Fruit fly (Drosophila melanogaster): ENCODE data around the gene Idgf2.

Idgf2 gene

DNA sequence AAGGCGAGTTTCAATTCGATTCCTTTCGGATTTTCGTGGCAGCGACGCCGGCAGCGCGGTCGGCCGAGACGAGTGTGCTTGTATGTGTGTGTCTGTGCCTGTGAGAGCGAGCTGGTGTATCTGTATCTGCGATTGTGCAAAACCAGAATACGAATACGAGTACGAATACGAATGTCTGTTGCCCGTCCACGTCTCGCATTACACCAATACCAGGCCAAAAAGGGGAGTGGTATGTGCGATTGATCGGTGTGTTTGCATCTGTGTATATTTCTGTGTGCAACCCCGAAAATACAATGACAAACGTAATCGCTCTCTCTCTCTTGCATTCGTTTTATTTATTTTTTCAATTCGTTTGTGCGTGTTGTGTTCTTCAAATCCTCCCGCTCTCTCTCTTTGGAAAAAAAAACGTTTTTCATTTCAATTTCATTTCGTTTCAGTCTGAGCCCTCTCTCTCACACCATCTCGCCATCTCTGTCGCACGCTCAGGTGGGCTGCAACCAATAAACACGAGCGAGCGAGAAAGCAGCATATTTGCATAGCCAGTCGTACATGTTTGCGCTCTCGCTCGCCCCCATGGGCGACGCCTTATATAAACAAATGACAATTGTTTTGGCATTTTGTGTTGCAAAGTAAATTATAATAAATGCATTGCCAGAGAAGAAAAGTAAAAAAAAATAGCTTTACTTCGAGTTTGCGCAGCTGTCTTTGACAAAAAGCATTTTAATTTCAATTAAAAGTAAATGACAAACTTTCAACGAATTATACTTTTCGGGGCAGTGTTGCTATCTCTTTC lies 39.1 kb downstream of the Idgf2 start (continued):
- TF ChIP-seq Abd-B (GFP tag; optimal IDR thresholded peaks at IDR 0.05) (peak; percentile 14), CG5245 (GFP tag; optimal IDR thresholded peaks at IDR 0.05) (no peak), CG9817 (tag; optimal IDR thresholded peaks at IDR 0.05) (peak; percentile 23), cas (GFP tag; IDR thresholded peaks at IDR 0.05) (no peak), GATAe (GFP tag; conservative IDR thresholded peaks at IDR 0.05) (no peak), HLH4C (GFP tag; IDR thresholded peaks at IDR 0.05; ENCODE audit: partially characterized antibody) (no peak), Ada2b (GFP tag; IDR thresholded peaks at IDR 0.05) (no peak), tna (GFP tag; IDR thresholded peaks at IDR 0.05; ENCODE audit: partially characterized antibody) (no peak), Mad (GFP tag; optimal IDR thresholded peaks at IDR 0.05) (peak; percentile 5), CG6689 (GFP tag; IDR thresholded peaks at IDR 0.05) (no peak; the same call in 1 of the 2 replicates), nau (GFP tag; optimal IDR thresholded peaks at IDR 0.05) (peak; percentile 55), pho (GFP tag; optimal IDR thresholded peaks at IDR 0.05) (peak; percentile 21), zen (tag; optimal IDR thresholded peaks at IDR 0.05) (no peak), Dad (GFP tag; optimal IDR thresholded peaks at IDR 0.05) (no peak), CG11398 (GFP tag; optimal IDR thresholded peaks at IDR 0.05) (peak; percentile 27), Neu2 (GFP tag; optimal IDR thresholded peaks at IDR 0.05; ENCODE audit: borderline replicate concordance) (no peak), phol (tag; optimal IDR thresholded peaks at IDR 0.05) (no peak), Stat92E (GFP tag; optimal IDR thresholded peaks at IDR 0.05) (no peak), CG18764 (GFP tag; optimal IDR thresholded peaks at IDR 0.05) (peak; percentile 38), CG17186 (GFP tag; optimal IDR thresholded peaks at IDR 0.05) (no peak), ac (GFP tag; optimal IDR thresholded peaks at IDR 0.05) (peak; percentile 50), Dll (GFP tag; IDR thresholded peaks at IDR 0.05; ENCODE audit: partially characterized antibody) (0 out of 4 replicates have a peak, but pooled peaks have one; percentile 30), CG4282 (GFP tag; optimal IDR thresholded peaks at IDR 0.05) (peak; percentile 40), abd-A (tag; optimal IDR thresholded peaks at IDR 0.05) (peak; percentile 62), CG4730 (GFP tag; IDR thresholded peaks at IDR 0.05) (no peak), ken (GFP tag; IDR thresholded peaks at IDR 0.05) (no peak), Xrp1 (GFP tag; IDR thresholded peaks at IDR 0.05) (peak; percentile 64), CG1024 (GFP tag; IDR thresholded peaks at IDR 0.05) (peak; percentile 57; the same call in 1 of the 2 replicates), B-H1 (GFP tag; IDR thresholded peaks at IDR 0.05) (peak; percentile 21; the same call in 1 of the 3 replicates), CG10267 (tag; optimal IDR thresholded peaks at IDR 0.05) (no peak), Hey (tag; optimal IDR thresholded peaks at IDR 0.05) (peak; percentile 9), insv (GFP tag; optimal IDR thresholded peaks at IDR 0.05) (no peak), tgo (GFP tag; IDR thresholded peaks at IDR 0.05) (0 out of 3 replicates have a peak, but pooled peaks have one; percentile 24), twi (tag; optimal IDR thresholded peaks at IDR 0.05) (no peak), mirr (GFP tag; optimal IDR thresholded peaks at IDR 0.05) (peak; percentile 12), HLHmδ (GFP tag; optimal IDR thresholded peaks at IDR 0.05) (no peak), ab (GFP tag; optimal IDR thresholded peaks at IDR 0.05) (no peak), z (GFP tag; IDR thresholded peaks at IDR 0.05) (no peak), sob (GFP tag; IDR thresholded peaks at IDR 0.05) (peak; percentile 61), CG14441 (GFP tag; IDR thresholded peaks at IDR 0.05) (peak; percentile 59), Adf1 (GFP tag; IDR thresholded peaks at IDR 0.05) (peak; percentile 93), CG7357 (GFP tag; IDR thresholded peaks at IDR 0.05) (no peak), Chrac-16 (GFP tag; optimal IDR thresholded peaks at IDR 0.05) (no peak), pzg (GFP tag; optimal IDR thresholded peaks at IDR 0.05) (no peak), Ets65A (GFP tag) (no peak), D19B (GFP tag; optimal IDR thresholded peaks at IDR 0.05) (no peak), tup (GFP tag; optimal IDR thresholded peaks at IDR 0.05) (no peak), CG8924 (tag; optimal IDR thresholded peaks at IDR 0.05) (peak; percentile 41), CTCF (GFP tag; optimal IDR thresholded peaks at IDR 0.05) (no peak)

Data from whole organism, embryonic.